Fruit fly (Drosophila melanogaster) whole organism, prepupa: ENCODE results near the gene CG9705.

Experiments used
- CG4318 ChIP-seq: fragments of 200-800 bp; sonication (Bioruptor generic); optimal IDR thresholded peaks from 3 replicates; lab custom pipeline; 2017; ENCODE audit warnings: missing biosample characterization, mild to moderate bottlenecking, missing genetic modification characterization
- CG6854 ChIP-seq: fragments of 200-800 bp; sonication (Bioruptor generic); optimal IDR thresholded peaks from 2 replicates; lab custom pipeline; 2017; ENCODE audit warnings: missing biosample characterization, mild to moderate bottlenecking, missing genetic modification characterization
- Eip78C ChIP-seq: fragments of 200-800 bp; sonication (Bioruptor generic); peaks from one replicate; lab custom pipeline; 2016; ENCODE audit warnings: missing biosample characterization, missing genetic modification characterization
- Gug ChIP-seq: fragments of 200-800 bp; sonication (Bioruptor generic); IDR thresholded peaks from 2 replicates; pipeline ENCODE4 v1.3.6; 2022; ENCODE audit warnings: missing biosample characterization, missing genetic modification characterization
- Hr38 ChIP-seq: sonication (Bioruptor generic); optimal IDR thresholded peaks from 2 replicates; lab custom pipeline; 2016; ENCODE audit warnings: missing biosample characterization, missing genetic modification characterization
- Met ChIP-seq: fragments of 200-800 bp; sonication (Bioruptor generic); optimal IDR thresholded peaks from 3 replicates; lab custom pipeline; 2016; ENCODE audit warnings: missing biosample characterization, missing genetic modification characterization
- Sox102F ChIP-seq: fragments of 200-800 bp; sonication (Bioruptor generic); optimal IDR thresholded peaks from 2 replicates; lab custom pipeline; 2016; ENCODE audit warnings: missing biosample characterization, mild to moderate bottlenecking, missing genetic modification characterization
- Sox15 ChIP-seq: fragments of 200-800 bp; sonication (Bioruptor generic); optimal IDR thresholded peaks from 3 replicates; lab custom pipeline; 2016; ENCODE audit warnings: missing biosample characterization, missing genetic modification characterization
- lz ChIP-seq: fragments of 200-800 bp; sonication (Bioruptor generic); optimal IDR thresholded peaks from 3 replicates; lab custom pipeline; 2016; ENCODE audit warnings: missing biosample characterization, missing genetic modification characterization
- pdm3 ChIP-seq: fragments of 200-800 bp; sonication (Bioruptor generic); optimal IDR thresholded peaks from 3 replicates; lab custom pipeline; 2016; ENCODE audit warnings: missing biosample characterization, missing genetic modification characterization
- salr ChIP-seq, 2 experiments: fragments of 200-800 bp; sonication (Bioruptor generic); optimal IDR thresholded peaks; 3 replicates each; lab custom pipeline; 2016 to 2018; ENCODE audit warnings: missing biosample characterization in 2 of 2, missing genetic modification characterization in 2 of 2, mild to moderate bottlenecking in 1 of 2
- ss ChIP-seq, 2 experiments: fragments of 200-800 bp; sonication (Bioruptor generic); optimal IDR thresholded peaks; 2 replicates in 1 of 2; 3 replicates in 1 of 2; lab custom pipeline; 2017 to 2018; ENCODE audit warnings: mild to moderate bottlenecking in 2 of 2, missing biosample characterization in 2 of 2, missing genetic modification characterization in 2 of 2, moderate library complexity in 1 of 2

DNA sequence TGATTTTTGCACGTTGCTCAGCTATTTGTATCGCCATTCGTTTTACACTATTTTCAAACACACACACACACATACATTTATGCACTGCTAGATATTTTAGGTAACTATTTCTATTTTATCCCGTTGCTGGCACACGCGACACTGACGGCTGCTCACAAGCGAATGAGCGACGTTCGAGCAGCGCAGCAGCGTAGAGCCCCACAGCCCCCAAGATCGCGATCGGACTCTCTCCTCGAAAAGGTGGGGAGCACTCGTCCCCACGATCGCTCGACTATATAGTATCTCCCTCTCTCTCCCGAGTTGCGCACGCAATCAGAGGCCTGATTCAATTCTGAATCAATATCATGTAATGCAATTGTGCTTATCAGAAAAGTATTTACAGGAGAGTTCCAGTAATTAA, 20.1 kb downstream of the CG9705 start:
- TF ChIP-seq Met (peak; percentile 2), Sox15 (GFP tag; lab: Kevin White, UChicago) (no peak), pdm3 (GFP tag; lab: Kevin White, UChicago) (no peak), Gug (GFP tag; lab: Robert Waterston, UW) (no peak), lz (no peak), Eip78C (GFP tag; lab: Kevin White, UChicago) (peak; percentile 29), salr (GFP tag; optimal IDR thresholded peaks at IDR 0.05; lab: Kevin White, UChicago) (no peak), Sox102F (peak; percentile 42), Hr38 (GFP tag; lab: Kevin White, UChicago) (no peak), ss (GFP tag; optimal IDR thresholded peaks at IDR 0.05; lab: Kevin White, UChicago) (peak; percentile 56 to 70), CG4318 (GFP tag; lab: Kevin White, UChicago) (no peak), CG6854 (GFP tag; lab: Kevin White, UChicago) (peak; percentile 76)
